Worm (Caenorhabditis elegans) whole organism, L4/young adult: ENCODE measurements around the gene Y58A7A.5.

Experiments used
- W03F9.2 ChIP-seq: fragments of 150-350 bp; optimal IDR thresholded peaks from 2 replicates; lab custom pipeline; 2014; ENCODE audit warnings: missing biosample characterization, missing genetic modification characterization
- dao-5 ChIP-seq: sonication (generic microtip); optimal IDR thresholded peaks from 2 replicates; lab custom pipeline; 2016; ENCODE audit warnings: missing genotype, missing genetic modification characterization, moderate library complexity, missing compliant biosample characterization
- him-1 ChIP-seq: sonication (generic microtip); optimal IDR thresholded peaks from 2 replicates; lab custom pipeline; 2016; ENCODE audit warnings: missing genotype, missing genetic modification reagents, missing genetic modification characterization, missing compliant biosample characterization

- no peak for TF ChIP-seq W03F9.2
- no peak for TF ChIP-seq him-1 (tag; lab: Kevin White, UChicago)
- TF ChIP-seq dao-5: no peak
These were observed 45.8 kb downstream of the Y58A7A.5 start, which contains the start of gene K11D12.8 for ce11 chrV:5040925-5041324.
